Worm (Caenorhabditis elegans) whole organism, midembryonic: ENCODE data around the gene Y53F4B.12.

ENCODE experiments used
- T22C8.4 ChIP-seq: fragments of 200-800 bp; sonication (Bioruptor generic); IDR thresholded peaks from 2 replicates; pipeline ENCODE4 v1.3.6; 2022; ENCODE audit warnings: missing genetic modification characterization, missing compliant biosample characterization
- cog-1 ChIP-seq: sonication (generic microtip); optimal IDR thresholded peaks from 2 replicates; lab custom pipeline; 2016; ENCODE audit warnings: missing genetic modification characterization, missing compliant biosample characterization
- flt-1 ChIP-seq: fragments of 200-800 bp; sonication (Bioruptor generic); IDR thresholded peaks from 2 replicates; pipeline ENCODE4 v1.3.6; 2022; ENCODE audit warnings: missing genetic modification characterization, missing compliant biosample characterization
- klf-2 ChIP-seq: fragments of 200-800 bp; sonication (Bioruptor generic); conservative IDR thresholded peaks from 2 replicates; pipeline ENCODE4 v1.3.6; 2022; ENCODE audit warnings: missing genetic modification reagents, missing genetic modification characterization, missing compliant biosample characterization
- med-1 ChIP-seq: sonication (generic microtip); optimal IDR thresholded peaks from 2 replicates; lab custom pipeline; 2017; ENCODE audit warnings: missing genetic modification characterization, mild to moderate bottlenecking, missing compliant biosample characterization, antibody characterized with exemption, missing genetic modification reagents; ENCODE audit not compliant: insufficient read depth
- ref-1 ChIP-seq: fragments of 200-800 bp; sonication (Bioruptor generic); conservative IDR thresholded peaks from 2 replicates; pipeline ENCODE4 v1.3.6; 2022; ENCODE audit warnings: missing genetic modification reagents, missing genetic modification characterization, missing compliant biosample characterization
- tab-1 ChIP-seq: fragments of 200-800 bp; sonication (Bioruptor generic); IDR thresholded peaks from 2 replicates; pipeline ENCODE4 v1.3.6; 2022; ENCODE audit warnings: missing genetic modification characterization, missing compliant biosample characterization
- ztf-23 ChIP-seq: fragments of 200-800 bp; sonication (Bioruptor generic); IDR thresholded peaks from 2 replicates; pipeline ENCODE4 v1.3.6; 2022; ENCODE audit warnings: missing genetic modification reagents, missing genetic modification characterization, missing compliant biosample characterization
- ztf-29 ChIP-seq: fragments of 200-800 bp; sonication (Bioruptor generic); IDR thresholded peaks from 2 replicates; pipeline ENCODE4 v1.3.6; 2022; ENCODE audit warnings: missing genetic modification reagents, missing genetic modification characterization, missing compliant biosample characterization

Gene Y53F4B.12

DNA sequence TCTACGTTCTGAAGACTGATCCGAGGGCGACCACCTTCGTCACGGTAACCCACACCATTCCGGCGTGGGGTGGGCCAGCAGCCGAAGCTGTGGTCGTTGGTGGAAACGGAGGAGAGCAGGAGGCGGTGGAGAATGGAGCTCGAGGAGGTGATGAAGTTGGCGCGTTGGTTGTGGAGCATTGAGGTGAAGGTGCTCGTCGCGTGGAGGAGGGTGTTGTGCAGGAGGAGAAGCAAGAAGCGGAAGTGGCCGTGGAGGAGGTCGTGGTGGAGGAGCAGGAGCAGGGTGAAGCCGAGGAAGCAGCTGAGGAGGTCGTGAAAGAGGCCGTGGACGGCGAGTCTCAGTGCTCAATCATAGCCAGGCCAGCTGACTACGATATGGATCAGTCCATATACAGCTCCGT is 39.3 kb downstream of the Y53F4B.12 start, which contains the start of gene Y53F4B.17:
Y53F4B.17 (plus strand) TSS at position 375 of the 400 bp plus-strand sequence.
- TF ChIP-seq ref-1 (GFP tag; lab: Robert Waterston, UW) (no peak), tab-1 (0 out of 2 replicates have a peak, but pooled peaks have one; percentile 33), cog-1 (no peak)

DNA sequence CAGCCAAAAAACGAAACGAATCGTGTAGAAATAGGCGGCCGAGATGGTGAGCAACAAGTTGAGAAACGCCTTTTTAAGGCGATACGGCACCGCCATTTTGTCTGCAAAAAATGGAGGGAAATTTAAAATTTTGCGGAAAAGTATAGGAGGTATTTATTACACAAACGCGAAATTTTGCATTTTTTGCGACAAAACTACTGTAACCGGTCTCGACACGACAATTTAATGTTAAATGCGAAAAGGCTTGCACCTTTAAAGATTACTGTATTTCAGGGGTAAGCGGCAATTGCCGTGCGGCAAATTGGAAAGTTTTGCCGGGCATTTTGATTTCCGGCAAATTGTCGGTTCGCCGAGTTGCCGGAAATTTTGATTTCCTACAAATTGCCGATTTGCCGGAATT is 52.5 kb downstream of the Y53F4B.12 start, which contains the start of gene Y53F4B.18:
Y53F4B.18 (minus strand) TSS at position 101 of the 400 bp plus-strand sequence.
- TF ChIP-seq klf-2 (GFP tag; lab: Robert Waterston, UW) (no peak), ztf-29 (GFP tag; lab: Robert Waterston, UW) (no peak), ztf-23 (GFP tag; lab: Robert Waterston, UW) (no peak), med-1 (GFP tag; lab: Kevin White, UChicago) (no peak), tab-1 (no peak), T22C8.4 (GFP tag; lab: Robert Waterston, UW) (no peak), cog-1 (no peak), flt-1 (no peak), ref-1 (GFP tag; lab: Robert Waterston, UW) (no peak)

DNA sequence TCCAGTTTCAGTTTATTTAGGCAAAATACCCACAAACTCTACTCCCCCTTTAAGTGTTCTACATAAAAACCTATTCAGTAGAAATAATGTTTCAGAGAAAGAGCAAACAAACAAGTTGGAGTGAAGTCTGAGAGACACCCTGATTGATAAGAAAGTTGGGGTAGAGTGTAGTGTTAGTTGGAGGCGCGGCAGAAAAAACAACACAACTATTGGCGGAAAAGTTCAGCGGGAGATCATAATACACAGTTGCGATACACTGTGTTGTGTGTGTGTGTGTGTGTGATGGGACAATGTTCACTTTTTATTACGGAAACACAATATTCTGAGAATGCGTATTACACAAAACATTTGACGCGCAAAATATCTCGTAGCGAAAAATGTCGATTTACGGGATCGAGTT is 55.7 kb downstream of the Y53F4B.12 start:
- TF ChIP-seq ztf-23 (GFP tag; lab: Robert Waterston, UW) (no peak), flt-1 (no peak), tab-1 (no peak), med-1 (GFP tag; lab: Kevin White, UChicago) (no peak), T22C8.4 (GFP tag; lab: Robert Waterston, UW) (no peak), ref-1 (GFP tag; lab: Robert Waterston, UW) (no peak), klf-2 (GFP tag; lab: Robert Waterston, UW) (no peak), cog-1 (no peak), ztf-29 (GFP tag; lab: Robert Waterston, UW) (no peak)
